Worm (Caenorhabditis elegans): ENCODE results near the gene coq-6.

Gene coq-6

ce11 chrV:9349687-9350086 is 13.1 kb downstream of the coq-6 start, which contains the start of gene srx-47:
Gene srx-47, plus strand, starts transcription at chrV:9349987.
- TF ChIP-seq aly-2 (tag; optimal IDR thresholded peaks at IDR 0.05) = no peak
- TF ChIP-seq sma-9 (GFP tag; optimal IDR thresholded peaks at IDR 0.05) = no peak
- no peak for TF ChIP-seq sma-9 (tag; optimal IDR thresholded peaks at IDR 0.05)
- TF ChIP-seq nhr-10 (tag; optimal IDR thresholded peaks at IDR 0.05) = no peak
- TF ChIP-seq Y55F3AM.14 (GFP tag; optimal IDR thresholded peaks at IDR 0.05) = no peak
- no peak for TF ChIP-seq unc-55 (GFP tag; optimal IDR thresholded peaks at IDR 0.05)
- no peak for TF ChIP-seq ceh-16 (tag; optimal IDR thresholded peaks at IDR 0.05)

ce11 chrV:9352947-9353346 is 16.4 kb downstream of the coq-6 start, which contains the start of gene srx-46:
Gene srx-46, plus strand, starts transcription at chrV:9353247.
- TF ChIP-seq mdl-1 (tag; optimal IDR thresholded peaks at IDR 0.05) (no peak), peb-1 (tag; optimal IDR thresholded peaks at IDR 0.05) (no peak)

- no peak for TF ChIP-seq unc-62 (GFP tag; optimal IDR thresholded peaks at IDR 0.05)
- TF ChIP-seq peb-1 (tag; optimal IDR thresholded peaks at IDR 0.05) = no peak
- no peak for TF ChIP-seq sem-4 (tag; optimal IDR thresholded peaks at IDR 0.05)
- TF ChIP-seq ztf-11 (tag; optimal IDR thresholded peaks at IDR 0.05) = no peak
- TF ChIP-seq dmd-4 (tag; optimal IDR thresholded peaks at IDR 0.05) = no peak
- no peak for TF ChIP-seq nhr-21 (tag; optimal IDR thresholded peaks at IDR 0.05)
- TF ChIP-seq ztf-1 (GFP tag; conservative IDR thresholded peaks at IDR 0.05) = no peak
Measured at ce11 chrV:9355371-9355770, 18.8 kb downstream of the coq-6 start, which contains the start of gene ttr-40. Gene ttr-40, minus strand, starts transcription at chrV:9355471.

ce11 chrV:9356345-9356744 is 19.8 kb downstream of the coq-6 start, which contains the start of gene ttr-49:
Gene ttr-49, minus strand, starts transcription at chrV:9356515.
- TF ChIP-seq fos-1 (tag; optimal IDR thresholded peaks at IDR 0.05) = peak; percentile 59
- TF ChIP-seq R02D3.7 (tag; optimal IDR thresholded peaks at IDR 0.05) = no peak
- TF ChIP-seq F13H6.1 (tag; optimal IDR thresholded peaks at IDR 0.05) = no peak

- TF ChIP-seq blmp-1 (tag; optimal IDR thresholded peaks at IDR 0.05; ENCODE audit: insufficient read depth) = no peak
- TF ChIP-seq R02D3.7 (tag; optimal IDR thresholded peaks at IDR 0.05) = no peak
- no peak for TF ChIP-seq elt-3 (tag; optimal IDR thresholded peaks at IDR 0.05)
- no peak for TF ChIP-seq nhr-11 (tag; optimal IDR thresholded peaks at IDR 0.05)
- TF ChIP-seq unc-39 (tag; optimal IDR thresholded peaks at IDR 0.05) = no peak
- TF ChIP-seq nhr-12 (tag; optimal IDR thresholded peaks at IDR 0.05) = no peak
- TF ChIP-seq ceh-82 (tag; optimal IDR thresholded peaks at IDR 0.05) = no peak
- TF ChIP-seq nhr-23 (tag; optimal IDR thresholded peaks at IDR 0.05) = no peak
- no peak for TF ChIP-seq nhr-21 (tag; optimal IDR thresholded peaks at IDR 0.05)
- no peak for TF ChIP-seq fos-1 (tag; optimal IDR thresholded peaks at IDR 0.05)
- TF ChIP-seq elt-1 (tag; optimal IDR thresholded peaks at IDR 0.05) = no peak
- TF ChIP-seq lsy-2 (tag; optimal IDR thresholded peaks at IDR 0.05) = no peak
- TF ChIP-seq egl-27 (tag; optimal IDR thresholded peaks at IDR 0.05) = no peak
Measured at ce11 chrV:9359674-9360073, 23.1 kb downstream of the coq-6 start, which contains the start of gene gpa-3. Gene gpa-3, minus strand, starts transcription at chrV:9359774.

- TF ChIP-seq blmp-1 (tag; optimal IDR thresholded peaks at IDR 0.05; ENCODE audit: insufficient read depth) = no peak
Measured at ce11 chrV:9370986-9371385, 34.4 kb downstream of the coq-6 start, which contains the start of gene E02C12.6. Gene E02C12.6, minus strand, starts transcription at chrV:9371086.

- no peak for TF ChIP-seq C34F6.9 (tag; optimal IDR thresholded peaks at IDR 0.05)
- TF ChIP-seq mbf-1 (tag; optimal IDR thresholded peaks at IDR 0.05) = no peak
- TF ChIP-seq lsy-2 (tag; optimal IDR thresholded peaks at IDR 0.05) = no peak
- TF ChIP-seq fos-1 (tag; optimal IDR thresholded peaks at IDR 0.05) = peak; percentile 93
- no peak for TF ChIP-seq alr-1 (tag; optimal IDR thresholded peaks at IDR 0.05)
- peak; percentile 24 for TF ChIP-seq crh-2 (tag; optimal IDR thresholded peaks at IDR 0.05)
- peak; percentile 16 for TF ChIP-seq sma-9 (GFP tag; optimal IDR thresholded peaks at IDR 0.05)
- no peak for TF ChIP-seq sma-9 (tag; optimal IDR thresholded peaks at IDR 0.05)
- peak; percentile 24 for TF ChIP-seq nhr-129 (tag; optimal IDR thresholded peaks at IDR 0.05)
- TF ChIP-seq skn-1 (tag; optimal IDR thresholded peaks at IDR 0.05) = no peak
- TF ChIP-seq mab-5 (tag; optimal IDR thresholded peaks at IDR 0.05) = no peak
- TF ChIP-seq blmp-1 (tag; optimal IDR thresholded peaks at IDR 0.05; ENCODE audit: insufficient read depth) = no peak
- TF ChIP-seq egl-27 (tag; optimal IDR thresholded peaks at IDR 0.05) = no peak
- TF ChIP-seq gmeb-1 (tag; optimal IDR thresholded peaks at IDR 0.05) = no peak
Measured at ce11 chrV:9373473-9373872, 36.9 kb downstream of the coq-6 start, which contains the start of gene E02C12.8. Gene E02C12.8, minus strand, starts transcription at chrV:9373613.
